Fruit fly (Drosophila melanogaster) whole organism, embryonic: Measurements from ENCODE around the gene eIF1.

Source experiments
- Adf1 ChIP-seq: fragments of 200-800 bp; sonication (Bioruptor generic); IDR thresholded peaks from 2 replicates; pipeline ENCODE4 v1.3.6; 2022; ENCODE audit warnings: missing biosample characterization, missing genetic modification characterization
- Bteb2 ChIP-seq: fragments of 200-800 bp; sonication (Bioruptor generic); optimal IDR thresholded peaks from 2 replicates; lab custom pipeline; 2016; ENCODE audit warnings: missing biosample characterization, missing genetic modification characterization
- CG10209 ChIP-seq: fragments of 200-800 bp; sonication (Bioruptor generic); optimal IDR thresholded peaks from 3 replicates; lab custom pipeline; 2017; ENCODE audit warnings: missing biosample characterization, mild to moderate bottlenecking, missing genetic modification characterization, missing genetic modification reagents
- CG10431 ChIP-seq: fragments of 200-800 bp; sonication (Bioruptor generic); optimal IDR thresholded peaks from 3 replicates; lab custom pipeline; 2018; ENCODE audit warnings: missing biosample characterization, mild to moderate bottlenecking, missing genetic modification characterization
- CG10959 ChIP-seq: fragments of 200-800 bp; sonication (Bioruptor generic); IDR thresholded peaks from 2 replicates; pipeline ENCODE4 v1.3.6; 2022; ENCODE audit warnings: missing biosample characterization, missing genetic modification characterization
- CG14014 ChIP-seq: fragments of 200-800 bp; sonication (Bioruptor generic); IDR thresholded peaks from 2 replicates; pipeline ENCODE4 v1.3.6; 2022; ENCODE audit warnings: missing biosample characterization, missing genetic modification characterization
- CG14441 ChIP-seq: fragments of 200-800 bp; sonication (Bioruptor generic); IDR thresholded peaks from 2 replicates; pipeline ENCODE4 v1.3.6; 2022; ENCODE audit warnings: missing biosample characterization, missing genetic modification characterization
- CG17186 ChIP-seq: fragments of 200-800 bp; sonication (Bioruptor generic); optimal IDR thresholded peaks from 3 replicates; lab custom pipeline; 2017; ENCODE audit warnings: missing biosample characterization, missing genetic modification reagents, missing genetic modification characterization
- CG1792 ChIP-seq: fragments of 200-800 bp; sonication (Bioruptor generic); optimal IDR thresholded peaks from 2 replicates; lab custom pipeline; 2016; ENCODE audit warnings: missing biosample characterization, missing genetic modification characterization
- CG18011 ChIP-seq: fragments of 200-800 bp; sonication (Bioruptor generic); optimal IDR thresholded peaks from 2 replicates; lab custom pipeline; 2017; ENCODE audit warnings: missing biosample characterization, missing genetic modification characterization, mild to moderate bottlenecking, moderate library complexity, missing genotype
- CG3838 ChIP-seq: fragments of 200-800 bp; sonication (Bioruptor generic); optimal IDR thresholded peaks from 3 replicates; lab custom pipeline; 2016; ENCODE audit warnings: missing biosample characterization, missing genetic modification characterization
- CG6175 ChIP-seq: fragments of 200-800 bp; sonication (Bioruptor generic); IDR thresholded peaks from 3 replicates; pipeline ENCODE4 v1.3.6; 2022; ENCODE audit warnings: missing biosample characterization, missing genetic modification characterization
- CG6854 ChIP-seq: fragments of 200-800 bp; sonication (Bioruptor generic); optimal IDR thresholded peaks from 3 replicates; lab custom pipeline; 2017; ENCODE audit warnings: missing biosample characterization, mild to moderate bottlenecking, missing genetic modification characterization
- CG8089 ChIP-seq: fragments of 200-800 bp; sonication (Bioruptor generic); optimal IDR thresholded peaks from 3 replicates; lab custom pipeline; 2016; ENCODE audit warnings: missing biosample characterization, missing genetic modification characterization
- CG9932 ChIP-seq: fragments of 200-800 bp; sonication (Bioruptor generic); IDR thresholded peaks from 2 replicates; pipeline ENCODE4 v1.3.6; 2022; ENCODE audit warnings: missing biosample characterization, missing genetic modification characterization
- D19A ChIP-seq: fragments of 200-800 bp; optimal IDR thresholded peaks from 3 replicates; lab custom pipeline; 2019; ENCODE audit warnings: missing biosample characterization, mild to moderate bottlenecking, missing genetic modification characterization, moderate library complexity
- Dll ChIP-seq: fragments of 200-800 bp; sonication (Bioruptor generic); IDR thresholded peaks from 4 replicates; pipeline ENCODE4 v1.3.6; 2022; ENCODE audit warnings: missing biosample characterization, missing genetic modification characterization; ENCODE audit not compliant: partially characterized antibody
- Dref ChIP-seq: fragments of 200-800 bp; sonication (Bioruptor generic); IDR thresholded peaks from 2 replicates; pipeline ENCODE4 v1.3.6; 2022; ENCODE audit warnings: missing biosample characterization, missing genetic modification characterization
- ERR ChIP-seq: fragments of 200-800 bp; sonication (Bioruptor generic); optimal IDR thresholded peaks from 2 replicates; lab custom pipeline; 2016; ENCODE audit warnings: missing biosample characterization, missing genetic modification characterization
- Fer3 ChIP-seq: fragments of 200-800 bp; sonication (Bioruptor generic); optimal IDR thresholded peaks from 2 replicates; lab custom pipeline; 2018; ENCODE audit warnings: missing biosample characterization, mild to moderate bottlenecking, missing genetic modification characterization, moderate library complexity
- HmgD ChIP-seq: fragments of 200-800 bp; sonication (Bioruptor generic); optimal IDR thresholded peaks from 3 replicates; lab custom pipeline; 2016; ENCODE audit warnings: missing biosample characterization, missing genetic modification characterization
- Mes4 ChIP-seq: fragments of 200-800 bp; sonication (Bioruptor generic); optimal IDR thresholded peaks from 2 replicates; lab custom pipeline; 2016; ENCODE audit warnings: missing biosample characterization, missing genetic modification characterization
- NC2α ChIP-seq: fragments of 200-800 bp; sonication (Bioruptor generic); optimal IDR thresholded peaks from 2 replicates; lab custom pipeline; 2016; ENCODE audit warnings: missing biosample characterization, missing genetic modification characterization
- NC2β ChIP-seq: fragments of 200-800 bp; sonication (Bioruptor generic); optimal IDR thresholded peaks from 2 replicates; lab custom pipeline; 2016; ENCODE audit warnings: missing biosample characterization, missing genetic modification characterization
- Oli ChIP-seq: fragments of 200-800 bp; sonication (Bioruptor generic); optimal IDR thresholded peaks from 2 replicates; lab custom pipeline; 2018; ENCODE audit warnings: missing biosample characterization, mild to moderate bottlenecking, missing genetic modification characterization, moderate library complexity
- Sin3A ChIP-seq: fragments of >200 bp; optimal IDR thresholded peaks from 2 replicates; lab custom pipeline; 2018
- TFAM ChIP-seq: fragments of 200-800 bp; sonication (Bioruptor generic); optimal IDR thresholded peaks from 2 replicates; lab custom pipeline; 2017; ENCODE audit warnings: missing biosample characterization, missing genetic modification characterization, inconsistent platforms
- Taf1 ChIP-seq: fragments of 200-800 bp; sonication (Bioruptor generic); IDR thresholded peaks from 2 replicates; pipeline ENCODE4 v1.3.6; 2022; ENCODE audit warnings: missing biosample characterization, missing genetic modification characterization
- Xbp1 ChIP-seq: fragments of 200-800 bp; sonication (Bioruptor generic); optimal IDR thresholded peaks from 3 replicates; lab custom pipeline; 2016; ENCODE audit warnings: missing biosample characterization, mild to moderate bottlenecking, missing genetic modification characterization
- ara ChIP-seq: fragments of 200-800 bp; sonication (Bioruptor generic); IDR thresholded peaks from 2 replicates; pipeline ENCODE4 v1.3.6; 2022; ENCODE audit warnings: missing biosample characterization, missing genetic modification characterization
- ci ChIP-seq: fragments of 200-800 bp; sonication (Bioruptor generic); IDR thresholded peaks from 3 replicates; pipeline ENCODE4 v1.3.6; 2022; ENCODE audit warnings: missing biosample characterization, missing genetic modification characterization
- dati ChIP-seq: fragments of 200-800 bp; sonication (Bioruptor generic); IDR thresholded peaks from 2 replicates; pipeline ENCODE4 v1.3.6; 2022; ENCODE audit warnings: missing biosample characterization, missing genetic modification characterization
- ems ChIP-seq: fragments of 200-800 bp; sonication (Bioruptor generic); optimal IDR thresholded peaks from 3 replicates; lab custom pipeline; 2016; ENCODE audit warnings: missing biosample characterization, missing genetic modification characterization
- exex ChIP-seq: fragments of 200-800 bp; sonication (Bioruptor generic); optimal IDR thresholded peaks from 4 replicates; lab custom pipeline; 2018; ENCODE audit warnings: missing biosample characterization, mild to moderate bottlenecking, missing genetic modification characterization, moderate library complexity
- fd3F ChIP-seq: fragments of 200-800 bp; sonication (Bioruptor generic); optimal IDR thresholded peaks from 2 replicates; lab custom pipeline; 2018; ENCODE audit warnings: missing biosample characterization, mild to moderate bottlenecking, missing genetic modification characterization, moderate library complexity
- grau ChIP-seq: fragments of 200-800 bp; optimal IDR thresholded peaks from 3 replicates; lab custom pipeline; 2019; ENCODE audit warnings: missing biosample characterization, mild to moderate bottlenecking, missing genetic modification characterization, moderate library complexity
- grn ChIP-seq: fragments of 200-800 bp; sonication (Bioruptor generic); optimal IDR thresholded peaks from 3 replicates; lab custom pipeline; 2017; ENCODE audit warnings: missing biosample characterization, missing genetic modification characterization
- jigr1 ChIP-seq: fragments of 200-800 bp; sonication (Bioruptor generic); IDR thresholded peaks from 3 replicates; pipeline ENCODE4 v1.3.6; 2022; ENCODE audit warnings: missing biosample characterization, missing genetic modification characterization
- jing ChIP-seq: fragments of 200-800 bp; sonication (Bioruptor generic); optimal IDR thresholded peaks from 2 replicates; lab custom pipeline; 2018; ENCODE audit warnings: missing biosample characterization, mild to moderate bottlenecking, missing genetic modification characterization
- nom ChIP-seq: fragments of 200-800 bp; sonication (Bioruptor generic); optimal IDR thresholded peaks from 2 replicates; lab custom pipeline; 2017; ENCODE audit warnings: missing biosample characterization, missing genetic modification characterization, mild to moderate bottlenecking, moderate library complexity, missing genetic modification reagents
- p53 ChIP-seq: fragments of 200-800 bp; sonication (Bioruptor generic); optimal IDR thresholded peaks from 2 replicates; lab custom pipeline; 2016; ENCODE audit warnings: missing biosample characterization, missing genetic modification characterization
- pnt ChIP-seq: fragments of 200-800 bp; sonication (Bioruptor generic); optimal IDR thresholded peaks from 3 replicates; lab custom pipeline; 2016; ENCODE audit warnings: missing biosample characterization, missing genetic modification characterization
- pum ChIP-seq: fragments of 200-800 bp; sonication (Bioruptor generic); optimal IDR thresholded peaks from 2 replicates; lab custom pipeline; 2016; ENCODE audit warnings: missing biosample characterization, missing genetic modification characterization
- ranshi ChIP-seq: fragments of 200-800 bp; sonication (Bioruptor generic); IDR thresholded peaks from 2 replicates; pipeline ENCODE4 v1.3.6; 2022; ENCODE audit warnings: missing biosample characterization, missing genetic modification characterization
- run ChIP-seq: fragments of 200-800 bp; sonication (Bioruptor generic); optimal IDR thresholded peaks from 3 replicates; lab custom pipeline; 2018; ENCODE audit warnings: missing biosample characterization, mild to moderate bottlenecking, missing genetic modification characterization
- shn ChIP-seq: fragments of 200-800 bp; sonication (Bioruptor generic); optimal IDR thresholded peaks from 3 replicates; lab custom pipeline; 2016; ENCODE audit warnings: missing biosample characterization, missing genetic modification characterization
- ssp ChIP-seq: fragments of 200-800 bp; sonication (Bioruptor generic); IDR thresholded peaks from 2 replicates; pipeline ENCODE4 v1.3.6; 2022; ENCODE audit warnings: missing biosample characterization, missing genetic modification characterization
- tap ChIP-seq: fragments of 200-800 bp; optimal IDR thresholded peaks from 3 replicates; lab custom pipeline; 2019; ENCODE audit warnings: missing biosample characterization, mild to moderate bottlenecking, missing genetic modification characterization, moderate library complexity
- trem ChIP-seq: fragments of 200-800 bp; optimal IDR thresholded peaks from 3 replicates; lab custom pipeline; 2019; ENCODE audit warnings: missing biosample characterization, mild to moderate bottlenecking, missing genetic modification characterization, moderate library complexity
- ttk ChIP-seq: fragments of 200-800 bp; sonication (Bioruptor generic); IDR thresholded peaks from 2 replicates; pipeline ENCODE4 v2.1.2; 2022; ENCODE audit warnings: missing biosample characterization, missing genetic modification characterization
- usp ChIP-seq: fragments of >200 bp; optimal IDR thresholded peaks from 2 replicates; lab custom pipeline; 2017; ENCODE audit warnings: missing biosample characterization, missing genetic modification characterization
- wek ChIP-seq: fragments of 200-800 bp; sonication (Bioruptor generic); optimal IDR thresholded peaks from 3 replicates; lab custom pipeline; 2018; ENCODE audit warnings: missing biosample characterization, mild to moderate bottlenecking, missing genetic modification characterization, moderate library complexity
- zfh2 ChIP-seq: fragments of 200-800 bp; sonication (Bioruptor generic); optimal IDR thresholded peaks from 2 replicates; lab custom pipeline; 2016; ENCODE audit warnings: missing biosample characterization, missing genetic modification characterization

Gene eIF1

dm6 chr3L:3179474-3179873 is 43.7 kb upstream of the eIF1 start (continued):
- peak; percentile 75 for TF ChIP-seq ssp
- TF ChIP-seq Bteb2 (GFP tag; lab: Kevin White, UChicago): peak; percentile 81
- peak; percentile 93 for TF ChIP-seq CG14441
- TF ChIP-seq CG6175 (GFP tag; lab: Robert Waterston, UW): peak; percentile 78
- TF ChIP-seq Adf1 (GFP tag; lab: Robert Waterston, UW): peak; percentile 41; the same call in 1 of the 2 replicates
- TF ChIP-seq CG9932 (GFP tag; lab: Robert Waterston, UW): peak; percentile 70
- TF ChIP-seq ranshi (GFP tag; lab: Robert Waterston, UW): peak; percentile 91
- peak; percentile 59 for TF ChIP-seq exex (tag; lab: Kevin White, UChicago)
- TF ChIP-seq D19A (tag; lab: Kevin White, UChicago): no peak
- peak; percentile 11 for TF ChIP-seq CG10431
- TF ChIP-seq CG14014: peak; percentile 89
- peak; percentile 89 for TF ChIP-seq ara
- TF ChIP-seq ttk (GFP tag; lab: Robert Waterston, UW): peak; percentile 75
- TF ChIP-seq grn (GFP tag; lab: Kevin White, UChicago): no peak
- TF ChIP-seq Fer3 (tag; lab: Kevin White, UChicago): peak; percentile 89
- TF ChIP-seq grau (tag; lab: Kevin White, UChicago): peak; percentile 87
- TF ChIP-seq fd3F (GFP tag; lab: Kevin White, UChicago): peak; percentile 80
- TF ChIP-seq ci (GFP tag; lab: Robert Waterston, UW): peak; percentile 89
- peak; percentile 23; the same call in 1 of the 3 replicates for TF ChIP-seq jigr1 (GFP tag; lab: Robert Waterston, UW)
- peak; percentile 58 for TF ChIP-seq CG1792 (GFP tag; lab: Kevin White, UChicago)
- TF ChIP-seq CG18011 (GFP tag; lab: Kevin White, UChicago): peak; percentile 69
- peak; percentile 18 for TF ChIP-seq CG17186 (GFP tag; lab: Kevin White, UChicago)
- peak; percentile 85 for TF ChIP-seq Xbp1 (GFP tag; lab: Kevin White, UChicago)
- peak; percentile 63 for TF ChIP-seq run
- no peak for TF ChIP-seq HmgD (GFP tag; lab: Kevin White, UChicago)
- peak; percentile 61 for TF ChIP-seq CG10959
- peak; percentile 60 for TF ChIP-seq Mes4
- peak; percentile 88 for TF ChIP-seq ems (GFP tag; lab: Kevin White, UChicago)
- TF ChIP-seq jing (GFP tag; lab: Kevin White, UChicago): peak; percentile 54
- peak; percentile 27 for TF ChIP-seq TFAM
- peak; percentile 77 for TF ChIP-seq pum
- TF ChIP-seq Dref (GFP tag; lab: Robert Waterston, UW): no peak
- peak; percentile 87 for TF ChIP-seq trem
- peak; percentile 61 for TF ChIP-seq CG8089 (GFP tag; lab: Kevin White, UChicago)
- peak; percentile 77 for TF ChIP-seq dati
- TF ChIP-seq nom (GFP tag; lab: Kevin White, UChicago): peak; percentile 86
- peak; percentile 82 for TF ChIP-seq Taf1 (GFP tag; lab: Robert Waterston, UW)
- TF ChIP-seq wek (GFP tag; lab: Kevin White, UChicago): peak; percentile 48
- peak; percentile 52 for TF ChIP-seq NC2β
- TF ChIP-seq ERR (GFP tag; lab: Kevin White, UChicago): peak; percentile 62
- peak; percentile 88 for TF ChIP-seq tap (tag; lab: Kevin White, UChicago)
- TF ChIP-seq Oli: peak; percentile 87
- TF ChIP-seq CG10209 (GFP tag; lab: Kevin White, UChicago): peak; percentile 79
- peak; percentile 82 for TF ChIP-seq CG6854
- peak; percentile 43 for TF ChIP-seq shn (GFP tag; lab: Kevin White, UChicago)
- no peak for TF ChIP-seq Sin3A (lab: Kevin White, UChicago)
- peak; percentile 70 for TF ChIP-seq pnt
- no peak for TF ChIP-seq usp (GFP tag; lab: Kevin White, UChicago)
- peak; percentile 53 for TF ChIP-seq NC2α
- TF ChIP-seq Dll (GFP tag; lab: Robert Waterston, UW): no peak
- peak; percentile 74 for TF ChIP-seq zfh2 (GFP tag; lab: Kevin White, UChicago)
- TF ChIP-seq CG3838 (GFP tag; lab: Kevin White, UChicago): peak; percentile 4
- no peak for TF ChIP-seq p53 (GFP tag; lab: Kevin White, UChicago)
